Fruit fly (Drosophila melanogaster) Kc167 (cell line): ENCODE data around the gene ath.

Experiments used
- Myc ChIP-seq: fragments of >200 bp; optimal IDR thresholded peaks from 2 replicates; lab custom pipeline; 2017; ENCODE audit warnings: missing external identifiers
- Sin3A ChIP-seq: fragments of >200 bp; optimal IDR thresholded peaks from 2 replicates; lab custom pipeline; 2018; ENCODE audit warnings: missing external identifiers
- h ChIP-seq: fragments of >200 bp; optimal IDR thresholded peaks from 3 replicates; lab custom pipeline; 2018; ENCODE audit warnings: missing external identifiers
- insv ChIP-seq: fragments of >200 bp; optimal IDR thresholded peaks from 3 replicates; lab custom pipeline; 2018; ENCODE audit warnings: missing external identifiers
- psq ChIP-seq: fragments of >200 bp; optimal IDR thresholded peaks from 2 replicates; lab custom pipeline; 2017; ENCODE audit warnings: missing external identifiers
- ttk ChIP-seq: sonication (Bioruptor generic); optimal IDR thresholded peaks from 2 replicates; lab custom pipeline; 2017; ENCODE audit warnings: missing external identifiers

DNA sequence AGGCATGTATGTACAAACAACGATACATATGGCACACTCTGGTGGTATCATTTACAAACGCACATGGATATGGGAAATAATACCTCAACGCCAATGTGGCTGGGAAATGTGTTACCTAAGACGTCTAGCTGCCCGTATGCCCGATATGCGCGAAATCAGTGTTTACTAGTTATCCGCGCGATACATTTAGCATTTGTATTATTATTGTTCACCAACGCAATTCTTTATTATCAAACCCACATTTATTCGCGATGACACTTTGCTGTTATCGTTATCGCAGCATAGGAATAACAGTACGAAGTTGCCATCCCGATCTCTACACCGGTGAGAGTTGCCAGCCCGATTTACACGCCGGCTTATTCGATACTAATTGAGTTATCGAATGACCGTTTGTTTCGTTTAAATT is 35.8 kb downstream of the ath start, which contains the start of gene chico:
- TF ChIP-seq Sin3A (no peak), insv (lab: Kevin White, UChicago) (no peak), psq (no peak), ttk (lab: Kevin White, UChicago) (no peak), Myc (lab: Kevin White, UChicago) (no peak), h (no peak)
